Fruit fly (Drosophila melanogaster) whole organism, wandering third instar larva: ENCODE results near the gene mib1.

Experiments
- Abd-B ChIP-seq: fragments of >200 bp; optimal IDR thresholded peaks from 2 replicates; lab custom pipeline; 2017; ENCODE audit warnings: missing biosample characterization, missing genetic modification characterization
- CG32264 ChIP-seq: fragments of 200-800 bp; sonication (Bioruptor generic); optimal IDR thresholded peaks from 2 replicates; lab custom pipeline; 2016; ENCODE audit warnings: missing biosample characterization, missing genetic modification characterization
- CG9705 ChIP-seq: fragments of 200-800 bp; sonication (Bioruptor generic); optimal IDR thresholded peaks from 2 replicates; lab custom pipeline; 2018; ENCODE audit warnings: missing biosample characterization, mild to moderate bottlenecking, missing genetic modification characterization
- CrebA ChIP-seq: fragments of 200-800 bp; sonication (Bioruptor generic); optimal IDR thresholded peaks from 2 replicates; lab custom pipeline; 2016; ENCODE audit warnings: missing biosample characterization, mild to moderate bottlenecking, missing genetic modification characterization, borderline replicate concordance
- Dfd ChIP-seq: fragments of >200 bp; optimal IDR thresholded peaks from 2 replicates; lab custom pipeline; 2017; ENCODE audit warnings: missing biosample characterization, missing genetic modification characterization
- Dif ChIP-seq: fragments of 200-275, 200-300 bp; sonication (Bioruptor generic); optimal IDR thresholded peaks from 2 replicates; lab custom pipeline; 2018; ENCODE audit warnings: missing biosample characterization, missing genetic modification characterization; ENCODE audit not compliant: partially characterized antibody
- GATAd ChIP-seq: sonication (Bioruptor generic); optimal IDR thresholded peaks from 2 replicates; lab custom pipeline; 2016; ENCODE audit warnings: missing biosample characterization, missing genetic modification characterization
- Hnf4 ChIP-seq: fragments of 200-800 bp; sonication (Bioruptor generic); optimal IDR thresholded peaks from 2 replicates; lab custom pipeline; 2016; ENCODE audit warnings: missing biosample characterization, mild to moderate bottlenecking, missing genetic modification characterization
- Hr78 ChIP-seq: fragments of >200 bp; optimal IDR thresholded peaks from 2 replicates; lab custom pipeline; 2017; ENCODE audit warnings: missing biosample characterization, missing genetic modification characterization
- Hr83 ChIP-seq: fragments of 200-300 bp; sonication (Bioruptor generic); optimal IDR thresholded peaks from 2 replicates; lab custom pipeline; 2016; ENCODE audit warnings: missing biosample characterization, mild to moderate bottlenecking, missing genetic modification characterization, moderate library complexity; ENCODE audit not compliant: poor library complexity, severe bottlenecking
- Jra ChIP-seq: sonication (Bioruptor generic); optimal IDR thresholded peaks from 2 replicates; lab custom pipeline; 2016; ENCODE audit warnings: missing biosample characterization, missing genetic modification characterization
- Mio ChIP-seq: sonication (Bioruptor generic); optimal IDR thresholded peaks from 2 replicates; lab custom pipeline; 2016; ENCODE audit warnings: missing biosample characterization, missing genetic modification characterization
- Myc ChIP-seq: fragments of >200 bp; optimal IDR thresholded peaks from 2 replicates; lab custom pipeline; 2017
- N ChIP-seq: fragments of >200 bp; optimal IDR thresholded peaks from 2 replicates; lab custom pipeline; 2018; ENCODE audit warnings: missing biosample characterization, missing external identifiers, missing genetic modification characterization
- OdsH ChIP-seq: fragments of 200-800 bp; sonication (Bioruptor generic); optimal IDR thresholded peaks from 2 replicates; lab custom pipeline; 2016; ENCODE audit warnings: missing biosample characterization, mild to moderate bottlenecking, missing genetic modification characterization
- Rel ChIP-seq, 2 experiments: fragments of 200-800 bp; sonication (Bioruptor generic) in 1 of 2; optimal IDR thresholded peaks; 2 replicates in 1 of 2; 3 replicates in 1 of 2; lab custom pipeline; 2016 to 2019; ENCODE audit warnings: mild to moderate bottlenecking in 2 of 2, missing biosample characterization in 2 of 2, missing genetic modification characterization in 2 of 2, moderate library complexity in 1 of 2
- Sp1 ChIP-seq: fragments of 200-800 bp; sonication (Bioruptor generic); optimal IDR thresholded peaks from 3 replicates; lab custom pipeline; 2019; ENCODE audit warnings: missing biosample characterization, mild to moderate bottlenecking, missing genetic modification characterization, moderate library complexity
- Vsx2 ChIP-seq: fragments of 200-300, 225-300 bp; sonication (Bioruptor generic); optimal IDR thresholded peaks from 2 replicates; lab custom pipeline; 2018; ENCODE audit warnings: missing biosample characterization, missing genetic modification characterization; ENCODE audit not compliant: partially characterized antibody
- br ChIP-seq: fragments of 200-800 bp; sonication (Bioruptor generic); optimal IDR thresholded peaks from 2 replicates; lab custom pipeline; 2016; ENCODE audit warnings: missing biosample characterization, missing genetic modification characterization
- brk ChIP-seq: fragments of 200-800 bp; sonication (Bioruptor generic); optimal IDR thresholded peaks from 2 replicates; lab custom pipeline; 2016; ENCODE audit warnings: missing biosample characterization, mild to moderate bottlenecking, missing genetic modification characterization
- dl ChIP-seq, 2 experiments: fragments of 175-275, 200-275 bp in 1 of 2; fragments of 200-275 bp in 1 of 2; sonication (Bioruptor generic); optimal IDR thresholded peaks; lab custom pipeline; 2018; ENCODE audit warnings: mild to moderate bottlenecking in 2 of 2, missing biosample characterization in 2 of 2, missing genetic modification characterization in 2 of 2, moderate library complexity in 2 of 2; ENCODE audit not compliant: partially characterized antibody in 2 of 2, insufficient read depth in 1 of 2
- dmrt93B ChIP-seq: fragments of 200-800 bp; sonication (Bioruptor generic); optimal IDR thresholded peaks from 2 replicates; lab custom pipeline; 2018; ENCODE audit warnings: missing biosample characterization, mild to moderate bottlenecking, missing genetic modification characterization
- dsf ChIP-seq: sonication (Bioruptor generic); optimal IDR thresholded peaks from 2 replicates; lab custom pipeline; 2016; ENCODE audit warnings: missing biosample characterization, missing genetic modification characterization, borderline replicate concordance
- ey ChIP-seq: fragments of 200-800 bp; sonication (Bioruptor generic); optimal IDR thresholded peaks from 2 replicates; lab custom pipeline; 2016; ENCODE audit warnings: missing biosample characterization, missing genetic modification characterization
- foxo ChIP-seq, 2 experiments: fragments of 200-800 bp; sonication (Bioruptor generic); optimal IDR thresholded peaks; 2 replicates in 1 of 2; 3 replicates in 1 of 2; lab custom pipeline; 2016 to 2017; ENCODE audit warnings: missing biosample characterization in 2 of 2, missing genetic modification characterization in 2 of 2
- fru ChIP-seq: fragments of 200-800 bp; sonication (Bioruptor generic); optimal IDR thresholded peaks from 3 replicates; lab custom pipeline; 2016; ENCODE audit warnings: missing biosample characterization, mild to moderate bottlenecking, missing genetic modification characterization
- h ChIP-seq: fragments of 200-800 bp; sonication (Bioruptor generic); optimal IDR thresholded peaks from 3 replicates; lab custom pipeline; 2016; ENCODE audit warnings: missing biosample characterization, mild to moderate bottlenecking, missing genetic modification characterization
- pan ChIP-seq: fragments of >200 bp; optimal IDR thresholded peaks from 2 replicates; lab custom pipeline; 2017
- psq ChIP-seq: fragments of 200-800 bp; sonication (Bioruptor generic); optimal IDR thresholded peaks from 3 replicates; lab custom pipeline; 2017; ENCODE audit warnings: missing biosample characterization, mild to moderate bottlenecking, missing genetic modification characterization, moderate library complexity
- rgr ChIP-seq: fragments of 200-800 bp; sonication (Bioruptor generic); optimal IDR thresholded peaks from 3 replicates; lab custom pipeline; 2016; ENCODE audit warnings: missing biosample characterization, mild to moderate bottlenecking, missing genetic modification characterization
- sage ChIP-seq: fragments of 200-800 bp; sonication (Bioruptor generic); optimal IDR thresholded peaks from 2 replicates; lab custom pipeline; 2016; ENCODE audit warnings: missing biosample characterization, mild to moderate bottlenecking, missing genetic modification characterization
- sv ChIP-seq: fragments of 200-800 bp; sonication (Bioruptor generic); optimal IDR thresholded peaks from 3 replicates; lab custom pipeline; 2016; ENCODE audit warnings: missing biosample characterization, missing genetic modification characterization
- tai ChIP-seq: sonication (Bioruptor generic); optimal IDR thresholded peaks from 2 replicates; lab custom pipeline; 2016; ENCODE audit warnings: missing biosample characterization, missing genetic modification characterization
- usp ChIP-seq: fragments of >200 bp; optimal IDR thresholded peaks from 2 replicates; lab custom pipeline; 2017; ENCODE audit warnings: missing biosample characterization, missing genetic modification characterization
- woc ChIP-seq: sonication (Bioruptor generic); optimal IDR thresholded peaks from 2 replicates; lab custom pipeline; 2016; ENCODE audit warnings: missing biosample characterization, mild to moderate bottlenecking, missing genetic modification characterization

The mib1 gene

dm6 chr3L:16049955-16050886 lies 38.6 kb upstream of the mib1 start:
- TF ChIP-seq pan, result no peak
- peak; percentile 2 for TF ChIP-seq br (GFP tag; lab: Kevin White, UChicago)
- TF ChIP-seq tai, result no peak
- peak; percentile 38 for TF ChIP-seq Jra (GFP tag; lab: Kevin White, UChicago)
- TF ChIP-seq h (GFP tag; lab: Kevin White, UChicago), result peak; percentile 58
- peak; percentile 64 for TF ChIP-seq CrebA (GFP tag; lab: Kevin White, UChicago)
- TF ChIP-seq rgr (GFP tag; lab: Kevin White, UChicago), result no peak
- peak; percentile 63 for TF ChIP-seq Sp1 (GFP tag; lab: Kevin White, UChicago)
- TF ChIP-seq sv (GFP tag; lab: Kevin White, UChicago), result peak; percentile 32
- no peak for TF ChIP-seq Rel (GFP tag; optimal IDR thresholded peaks at IDR 0.05; lab: Kevin White, UChicago)
- TF ChIP-seq Rel (tag; optimal IDR thresholded peaks at IDR 0.05; lab: Kevin White, UChicago), result peak; percentile 5
- TF ChIP-seq Hr83 (GFP tag; lab: Kevin White, UChicago), result peak; percentile 6
- peak; percentile 27 for TF ChIP-seq brk (GFP tag; lab: Kevin White, UChicago)
- TF ChIP-seq Hnf4, result peak; percentile 22

dm6 chr3L:16048722-16049459 lies 37.3 kb upstream of the mib1 start:
- TF ChIP-seq dmrt93B (GFP tag; lab: Kevin White, UChicago) (no peak), fru (no peak), Abd-B (GFP tag; lab: Kevin White, UChicago) (no peak), Hr78 (GFP tag; lab: Kevin White, UChicago) (no peak), OdsH (GFP tag; lab: Kevin White, UChicago) (no peak), N (no peak), Dif (GFP tag; lab: Kevin White, UChicago) (no peak), pan (no peak), Dfd (GFP tag; lab: Kevin White, UChicago) (no peak), rgr (GFP tag; lab: Kevin White, UChicago) (peak; percentile 15), CrebA (GFP tag; lab: Kevin White, UChicago) (no peak), Jra (GFP tag; lab: Kevin White, UChicago) (no peak), sage (GFP tag; lab: Kevin White, UChicago) (peak; percentile 3), dsf (GFP tag; lab: Kevin White, UChicago) (no peak), GATAd (no peak), Vsx2 (no peak), br (GFP tag; lab: Kevin White, UChicago) (no peak), usp (GFP tag; lab: Kevin White, UChicago) (no peak), foxo (GFP tag; optimal IDR thresholded peaks at IDR 0.05; lab: Kevin White, UChicago) (no peak), brk (GFP tag; lab: Kevin White, UChicago) (no peak), psq (no peak), tai (no peak), CG32264 (GFP tag; lab: Kevin White, UChicago) (no peak), ey (GFP tag; lab: Kevin White, UChicago) (no peak), CG9705 (no peak), Rel (GFP tag; optimal IDR thresholded peaks at IDR 0.05; lab: Kevin White, UChicago) (no peak), Rel (tag; optimal IDR thresholded peaks at IDR 0.05; lab: Kevin White, UChicago) (no peak), Myc (no peak), Mio (GFP tag; lab: Kevin White, UChicago) (no peak), woc (GFP tag; lab: Kevin White, UChicago) (peak; percentile 1), dl (GFP tag; optimal IDR thresholded peaks at IDR 0.05; lab: Kevin White, UChicago; ENCODE audit: insufficient read depth in 1 of 2, partially characterized antibody in 2 of 2) (peak in 1 of 2 experiments; percentile 14), Hnf4 (no peak)
